Worm (Caenorhabditis elegans) whole organism, midembryonic: ENCODE data around the gene T22E5.1.

ENCODE experiments used
- T22C8.4 ChIP-seq: fragments of 200-800 bp; sonication (Bioruptor generic); IDR thresholded peaks from 2 replicates; pipeline ENCODE4 v1.3.6; 2022; ENCODE audit warnings: missing genetic modification characterization, missing compliant biosample characterization
- klf-2 ChIP-seq: fragments of 200-800 bp; sonication (Bioruptor generic); conservative IDR thresholded peaks from 2 replicates; pipeline ENCODE4 v1.3.6; 2022; ENCODE audit warnings: missing genetic modification reagents, missing genetic modification characterization, missing compliant biosample characterization
- med-1 ChIP-seq: sonication (generic microtip); optimal IDR thresholded peaks from 2 replicates; lab custom pipeline; 2017; ENCODE audit warnings: missing genetic modification characterization, mild to moderate bottlenecking, missing compliant biosample characterization, antibody characterized with exemption, missing genetic modification reagents; ENCODE audit not compliant: insufficient read depth
- ref-1 ChIP-seq: fragments of 200-800 bp; sonication (Bioruptor generic); conservative IDR thresholded peaks from 2 replicates; pipeline ENCODE4 v1.3.6; 2022; ENCODE audit warnings: missing genetic modification reagents, missing genetic modification characterization, missing compliant biosample characterization
- ztf-23 ChIP-seq: fragments of 200-800 bp; sonication (Bioruptor generic); IDR thresholded peaks from 2 replicates; pipeline ENCODE4 v1.3.6; 2022; ENCODE audit warnings: missing genetic modification reagents, missing genetic modification characterization, missing compliant biosample characterization
- ztf-29 ChIP-seq: fragments of 200-800 bp; sonication (Bioruptor generic); IDR thresholded peaks from 2 replicates; pipeline ENCODE4 v1.3.6; 2022; ENCODE audit warnings: missing genetic modification reagents, missing genetic modification characterization, missing compliant biosample characterization

DNA sequence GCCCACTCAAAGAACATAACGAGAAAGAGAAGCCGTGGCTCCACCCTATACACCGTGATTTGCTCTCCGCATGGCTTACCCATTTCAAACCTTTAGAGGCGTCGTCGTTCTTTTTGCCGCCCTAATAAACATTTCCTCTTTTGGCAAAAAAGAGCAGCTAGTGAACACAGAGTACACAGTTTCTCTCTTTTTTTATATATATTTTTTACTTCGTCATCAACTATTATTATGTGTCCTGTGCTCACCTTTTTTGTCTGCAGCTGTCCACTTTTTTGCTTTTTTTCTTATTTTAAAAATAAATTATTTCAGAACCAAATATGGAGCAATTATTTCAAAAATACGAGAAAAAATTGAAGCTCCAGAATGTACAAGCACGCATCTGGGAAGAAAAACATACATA is 43.0 kb upstream of the T22E5.1 start, which contains the start of gene C03B1.2:
- TF ChIP-seq ztf-23 (GFP tag; lab: Robert Waterston, UW) = no peak
- no peak for TF ChIP-seq ref-1
- no peak for TF ChIP-seq med-1 (GFP tag; lab: Kevin White, UChicago)
- no peak for TF ChIP-seq T22C8.4
- no peak for TF ChIP-seq ztf-29
- TF ChIP-seq klf-2 (GFP tag; lab: Robert Waterston, UW) = no peak
